Fruit fly (Drosophila melanogaster) whole organism, embryonic: ENCODE results near the gene dgrn.
A peak's percentile ranks its signal among the peaks of the same experiment; 100 is the strongest.

Source experiments
- Atf6 ChIP-seq: fragments of 200-800 bp; sonication (Bioruptor generic); IDR thresholded peaks from 2 replicates; pipeline ENCODE4 v1.3.6; 2022; ENCODE audit warnings: missing biosample characterization, missing genetic modification characterization
- CG10654 ChIP-seq: fragments of 200-800 bp; sonication (Bioruptor generic); optimal IDR thresholded peaks from 2 replicates; lab custom pipeline; 2016; ENCODE audit warnings: missing biosample characterization, missing genetic modification characterization
- CG12659 ChIP-seq: fragments of 200-800 bp; sonication (Bioruptor generic); optimal IDR thresholded peaks from 3 replicates; lab custom pipeline; 2017; ENCODE audit warnings: mild to moderate bottlenecking, missing biosample characterization, missing genetic modification reagents, missing genetic modification characterization
- CG13287 ChIP-seq: fragments of 200-800 bp; sonication (Bioruptor generic); IDR thresholded peaks from 2 replicates; pipeline ENCODE4 v1.3.6; 2022; ENCODE audit warnings: missing biosample characterization, missing genetic modification characterization; ENCODE audit not compliant: partially characterized antibody
- CG13624 ChIP-seq: fragments of 200-800 bp; sonication (Bioruptor generic); optimal IDR thresholded peaks from 2 replicates; lab custom pipeline; 2016; ENCODE audit warnings: missing biosample characterization, missing genetic modification characterization
- CG14860 ChIP-seq: fragments of 200-800 bp; sonication (Bioruptor generic); IDR thresholded peaks from 3 replicates; pipeline ENCODE4 v1.3.6; 2022; ENCODE audit warnings: missing biosample characterization, missing genetic modification characterization; ENCODE audit not compliant: partially characterized antibody
- CG1603 ChIP-seq: fragments of 200-800 bp; sonication (Bioruptor generic); optimal IDR thresholded peaks from 2 replicates; lab custom pipeline; 2019; ENCODE audit warnings: missing biosample characterization, mild to moderate bottlenecking, missing genetic modification characterization, moderate library complexity
- CG18764 ChIP-seq: fragments of 200-800 bp; sonication (Bioruptor generic); optimal IDR thresholded peaks from 3 replicates; lab custom pipeline; 2016; ENCODE audit warnings: missing biosample characterization, missing genetic modification characterization
- CG2120 ChIP-seq: fragments of 200-800 bp; sonication (Bioruptor generic); optimal IDR thresholded peaks from 3 replicates; lab custom pipeline; 2016; ENCODE audit warnings: missing biosample characterization, missing genetic modification characterization
- CG2129 ChIP-seq: fragments of 200-800 bp; sonication (Bioruptor generic); IDR thresholded peaks from 2 replicates; pipeline ENCODE4 v1.3.6; 2022; ENCODE audit warnings: missing biosample characterization, missing genetic modification characterization; ENCODE audit not compliant: partially characterized antibody
- CG2202 ChIP-seq: fragments of 200-800 bp; sonication (Bioruptor generic); optimal IDR thresholded peaks from 2 replicates; lab custom pipeline; 2018; ENCODE audit warnings: missing biosample characterization, mild to moderate bottlenecking, missing genetic modification characterization
- CG2712 ChIP-seq: fragments of 200-800 bp; optimal IDR thresholded peaks from 3 replicates; lab custom pipeline; 2019; ENCODE audit warnings: missing biosample characterization, mild to moderate bottlenecking, missing genetic modification characterization, moderate library complexity
- CG30020 ChIP-seq: fragments of 200-800 bp; optimal IDR thresholded peaks from 2 replicates; lab custom pipeline; 2019; ENCODE audit warnings: missing biosample characterization, mild to moderate bottlenecking, missing genetic modification characterization, moderate library complexity
- CG3065 ChIP-seq: fragments of 200-800 bp; sonication (Bioruptor generic); optimal IDR thresholded peaks from 2 replicates; lab custom pipeline; 2016; ENCODE audit warnings: missing biosample characterization, missing genetic modification characterization
- CG34376 ChIP-seq: fragments of 200-800 bp; sonication (Bioruptor generic); optimal IDR thresholded peaks from 2 replicates; lab custom pipeline; 2018; ENCODE audit warnings: missing biosample characterization, mild to moderate bottlenecking, missing genetic modification characterization
- CG34422 ChIP-seq: fragments of 200-800 bp; sonication (Bioruptor generic); IDR thresholded peaks from 3 replicates; pipeline ENCODE4 v1.3.6; 2022; ENCODE audit warnings: missing biosample characterization, missing genetic modification characterization
- CG6791 ChIP-seq: fragments of 200-800 bp; sonication (Bioruptor generic); IDR thresholded peaks from 3 replicates; pipeline ENCODE4 v1.3.6; 2022; ENCODE audit warnings: missing biosample characterization, missing genetic modification characterization; ENCODE audit not compliant: partially characterized antibody
- CG7928 ChIP-seq: fragments of 200-800 bp; sonication (Bioruptor generic); optimal IDR thresholded peaks from 2 replicates; lab custom pipeline; 2017; ENCODE audit warnings: missing biosample characterization, mild to moderate bottlenecking, missing genetic modification characterization
- CG8089 ChIP-seq: fragments of 200-800 bp; sonication (Bioruptor generic); optimal IDR thresholded peaks from 3 replicates; lab custom pipeline; 2016; ENCODE audit warnings: missing biosample characterization, missing genetic modification characterization
- CG8765 ChIP-seq: fragments of 200-800 bp; sonication (Bioruptor generic); IDR thresholded peaks from 2 replicates; pipeline ENCODE4 v1.3.6; 2022; ENCODE audit warnings: missing biosample characterization, missing genetic modification characterization
- CG9727 ChIP-seq: fragments of 200-800 bp; sonication (Bioruptor generic); optimal IDR thresholded peaks from 3 replicates; lab custom pipeline; 2017; ENCODE audit warnings: missing biosample characterization, mild to moderate bottlenecking, missing genetic modification characterization
- CkIIα-i1 ChIP-seq: fragments of 200-800 bp; sonication (Bioruptor generic); IDR thresholded peaks from 2 replicates; pipeline ENCODE4 v1.3.6; 2022; ENCODE audit warnings: missing biosample characterization, missing genetic modification characterization
- Dll ChIP-seq: fragments of 200-800 bp; sonication (Bioruptor generic); IDR thresholded peaks from 4 replicates; pipeline ENCODE4 v1.3.6; 2022; ENCODE audit warnings: missing biosample characterization, missing genetic modification characterization; ENCODE audit not compliant: partially characterized antibody
- Ets65A ChIP-seq: fragments of 200-800 bp; sonication (Bioruptor generic); peaks from one replicate; lab custom pipeline; 2016; ENCODE audit warnings: missing biosample characterization, missing genetic modification characterization
- Ets97D ChIP-seq: fragments of 200-800 bp; sonication (Bioruptor generic); optimal IDR thresholded peaks from 3 replicates; lab custom pipeline; 2016; ENCODE audit warnings: missing biosample characterization, missing genetic modification characterization
- Hr78 ChIP-seq, 2 experiments: fragments of 200-800 bp in 1 of 2; fragments of >200 bp in 1 of 2; sonication (Bioruptor generic) in 1 of 2; optimal IDR thresholded peaks; 2 replicates each; lab custom pipeline; 2017 to 2019; ENCODE audit warnings: missing biosample characterization in 2 of 2, missing genetic modification characterization in 2 of 2, mild to moderate bottlenecking in 1 of 2, moderate library complexity in 1 of 2
- Kr ChIP-seq: fragments of 200-800 bp; sonication (Bioruptor generic); optimal IDR thresholded peaks from 2 replicates; lab custom pipeline; 2017; ENCODE audit warnings: missing biosample characterization, mild to moderate bottlenecking, missing genetic modification characterization
- NC2β ChIP-seq: fragments of 200-800 bp; sonication (Bioruptor generic); optimal IDR thresholded peaks from 2 replicates; lab custom pipeline; 2016; ENCODE audit warnings: missing biosample characterization, missing genetic modification characterization
- NFAT ChIP-seq: fragments of 200-800 bp; sonication (Bioruptor generic); IDR thresholded peaks from 2 replicates; pipeline ENCODE4 v1.3.6; 2022; ENCODE audit warnings: missing biosample characterization, missing genetic modification characterization
- Pdp1 ChIP-seq, 2 experiments: fragments of 200-800 bp; sonication (Bioruptor generic); optimal IDR thresholded peaks; 3 replicates each; lab custom pipeline; 2016; ENCODE audit warnings: missing biosample characterization in 2 of 2, missing genetic modification characterization in 2 of 2, mild to moderate bottlenecking in 1 of 2, moderate library complexity in 1 of 2
- Rfx ChIP-seq: fragments of 200-800 bp; sonication (Bioruptor generic); IDR thresholded peaks from 2 replicates; pipeline ENCODE4 v1.3.6; 2022; ENCODE audit warnings: missing biosample characterization, missing genetic modification characterization
- Sox100B ChIP-seq: fragments of 200-800 bp; sonication (Bioruptor generic); optimal IDR thresholded peaks from 3 replicates; lab custom pipeline; 2018; ENCODE audit warnings: missing biosample characterization, mild to moderate bottlenecking, missing genetic modification characterization
- Sox102F ChIP-seq: fragments of 200-800 bp; sonication (Bioruptor generic); optimal IDR thresholded peaks from 2 replicates; lab custom pipeline; 2018; ENCODE audit warnings: missing biosample characterization, mild to moderate bottlenecking, missing genetic modification characterization, moderate library complexity
- Vsx1 ChIP-seq: fragments of 200-800 bp; sonication (Bioruptor generic); optimal IDR thresholded peaks from 2 replicates; lab custom pipeline; 2017; ENCODE audit warnings: missing biosample characterization, mild to moderate bottlenecking, missing genetic modification characterization, missing genetic modification reagents
- dysf ChIP-seq: fragments of 200-800 bp; sonication (Bioruptor generic); IDR thresholded peaks from 3 replicates; pipeline ENCODE4 v1.3.6; 2022; ENCODE audit warnings: missing biosample characterization, missing genetic modification characterization
- esg ChIP-seq: fragments of 200-800 bp; sonication (Bioruptor generic); conservative IDR thresholded peaks from 2 replicates; pipeline ENCODE4 v1.3.6; 2022; ENCODE audit warnings: missing biosample characterization, missing genetic modification characterization
- gt ChIP-seq: fragments of 200-800 bp; sonication (Bioruptor generic); IDR thresholded peaks from 2 replicates; pipeline ENCODE4 v1.3.6; 2022; ENCODE audit warnings: missing biosample characterization, missing genetic modification characterization
- h ChIP-seq: fragments of >200 bp; optimal IDR thresholded peaks from 2 replicates; lab custom pipeline; 2017
- hbn ChIP-seq: fragments of 200-800 bp; sonication (Bioruptor generic); IDR thresholded peaks from 2 replicates; pipeline ENCODE4 v1.3.6; 2022; ENCODE audit warnings: missing biosample characterization, missing genetic modification characterization; ENCODE audit not compliant: partially characterized antibody
- lola ChIP-seq, 3 experiments: fragments of >200 bp in 2 of 3; fragments of 200-800 bp in 1 of 3; sonication (Bioruptor generic) in 1 of 3; optimal IDR thresholded peaks; 2 replicates each; lab custom pipeline; 2017 to 2019; ENCODE audit warnings: missing biosample characterization in 3 of 3, missing genetic modification characterization in 3 of 3, mild to moderate bottlenecking in 1 of 3, moderate library complexity in 1 of 3
- pfk ChIP-seq: fragments of 200-800 bp; sonication (Bioruptor generic); optimal IDR thresholded peaks from 2 replicates; lab custom pipeline; 2018; ENCODE audit warnings: missing biosample characterization, mild to moderate bottlenecking, missing genetic modification characterization, moderate library complexity
- stc ChIP-seq: fragments of 200-800 bp; sonication (Bioruptor generic); IDR thresholded peaks from 2 replicates; pipeline ENCODE4 v1.3.6; 2022; ENCODE audit warnings: missing biosample characterization, missing genetic modification characterization
- sug ChIP-seq: fragments of 200-800 bp; optimal IDR thresholded peaks from 2 replicates; lab custom pipeline; 2019; ENCODE audit warnings: missing biosample characterization, mild to moderate bottlenecking, missing genetic modification characterization, moderate library complexity
- tgo ChIP-seq: fragments of 200-800 bp; sonication (Bioruptor generic); IDR thresholded peaks from 3 replicates; pipeline ENCODE4 v1.3.6; 2022; ENCODE audit warnings: missing biosample characterization, missing genetic modification characterization
- tx ChIP-seq: fragments of 200-800 bp; sonication (Bioruptor generic); optimal IDR thresholded peaks from 2 replicates; lab custom pipeline; 2016; ENCODE audit warnings: missing biosample characterization, missing genetic modification characterization
- z ChIP-seq: fragments of 200-800 bp; sonication (Bioruptor generic); IDR thresholded peaks from 3 replicates; pipeline ENCODE4 v1.3.6; 2022; ENCODE audit warnings: missing biosample characterization, missing genetic modification characterization
- zen2 ChIP-seq: fragments of 200-800 bp; sonication (Bioruptor generic); IDR thresholded peaks from 3 replicates; pipeline ENCODE4 v1.3.6; 2022; ENCODE audit warnings: missing biosample characterization, missing genetic modification characterization; ENCODE audit not compliant: partially characterized antibody
- zfh2 ChIP-seq: fragments of 200-800 bp; sonication (Bioruptor generic); optimal IDR thresholded peaks from 2 replicates; lab custom pipeline; 2016; ENCODE audit warnings: missing biosample characterization, missing genetic modification characterization

Gene dgrn

dm6 chr3R:5778731-5779593 is 45.5 kb upstream of the dgrn start, which contains the start of gene jagn (continued):
- TF ChIP-seq Hr78 (GFP tag; optimal IDR thresholded peaks at IDR 0.05; lab: Kevin White, UChicago) (no peak), zfh2 (GFP tag; lab: Kevin White, UChicago) (peak; percentile 72), z (GFP tag; lab: Robert Waterston, UW) (no peak), CG13624 (GFP tag; lab: Kevin White, UChicago) (peak; percentile 68), CG34376 (GFP tag; lab: Kevin White, UChicago) (peak; percentile 59), gt (GFP tag; lab: Robert Waterston, UW) (no peak), CG8765 (GFP tag; lab: Robert Waterston, UW) (peak; percentile 57; the same call in 1 of the 2 replicates), CG13287 (peak; percentile 99), CG2120 (GFP tag; lab: Kevin White, UChicago) (peak; percentile 78), CG10654 (GFP tag; lab: Kevin White, UChicago) (no peak), pfk (GFP tag; lab: Kevin White, UChicago) (no peak), h (lab: Kevin White, UChicago) (no peak), esg (GFP tag; lab: Robert Waterston, UW) (no peak), CG34422 (GFP tag; lab: Robert Waterston, UW) (peak; percentile 59; the same call in 1 of the 3 replicates), tx (GFP tag; lab: Kevin White, UChicago) (peak; percentile 48), Dll (GFP tag; lab: Robert Waterston, UW) (peak; percentile 99), hbn (peak; percentile 99), CG14860 (GFP tag; lab: Robert Waterston, UW) (peak; percentile 99), stc (peak; percentile 40; the same call in 1 of the 2 replicates), Ets97D (GFP tag; lab: Kevin White, UChicago) (peak; percentile 97), CG30020 (tag; lab: Kevin White, UChicago) (peak; percentile 41), CG18764 (GFP tag; lab: Kevin White, UChicago) (peak; percentile 44), CG9727 (peak; percentile 75), CG3065 (GFP tag; lab: Kevin White, UChicago) (no peak), Atf6 (peak; percentile 47; the same call in 1 of the 2 replicates), NFAT (GFP tag; lab: Robert Waterston, UW) (peak; percentile 91), dysf (GFP tag; lab: Robert Waterston, UW) (peak; percentile 63; the same call in 2 of the 3 replicates), CG2129 (GFP tag; lab: Robert Waterston, UW) (peak; percentile 98), tgo (GFP tag; lab: Robert Waterston, UW) (peak; percentile 40; the same call in 2 of the 3 replicates), CG12659 (peak; percentile 94), sug (tag; lab: Kevin White, UChicago) (peak; percentile 54), CG6791 (GFP tag; lab: Robert Waterston, UW) (peak; percentile 100), CG7928 (GFP tag; lab: Kevin White, UChicago) (peak; percentile 6), CG2202 (tag; lab: Kevin White, UChicago) (no peak), CG1603 (tag; lab: Kevin White, UChicago) (peak; percentile 77), Sox100B (GFP tag; lab: Kevin White, UChicago) (no peak), Rfx (GFP tag; lab: Robert Waterston, UW) (peak; percentile 90), Pdp1 (GFP tag; optimal IDR thresholded peaks at IDR 0.05; lab: Kevin White, UChicago) (peak; percentile 52 to 76), CG8089 (GFP tag; lab: Kevin White, UChicago) (peak; percentile 46), Vsx1 (GFP tag; lab: Kevin White, UChicago) (peak; percentile 17), Kr (GFP tag; lab: Kevin White, UChicago) (no peak), zen2 (GFP tag; lab: Robert Waterston, UW) (peak; percentile 99), lola (GFP tag; optimal IDR thresholded peaks at IDR 0.05; lab: Kevin White, UChicago) (peak in 1 of 3 experiments; percentile 33), Ets65A (GFP tag; lab: Kevin White, UChicago) (peak; percentile 95), Sox102F (GFP tag; lab: Kevin White, UChicago) (peak; percentile 26), CkIIα-i1 (GFP tag; lab: Robert Waterston, UW) (no peak), CG2712 (tag; lab: Kevin White, UChicago) (peak; percentile 54), NC2β (GFP tag; lab: Kevin White, UChicago) (peak; percentile 43)
